Worm (Caenorhabditis elegans): ENCODE data around the gene F42D1.4.

The F42D1.4 gene

DNA sequence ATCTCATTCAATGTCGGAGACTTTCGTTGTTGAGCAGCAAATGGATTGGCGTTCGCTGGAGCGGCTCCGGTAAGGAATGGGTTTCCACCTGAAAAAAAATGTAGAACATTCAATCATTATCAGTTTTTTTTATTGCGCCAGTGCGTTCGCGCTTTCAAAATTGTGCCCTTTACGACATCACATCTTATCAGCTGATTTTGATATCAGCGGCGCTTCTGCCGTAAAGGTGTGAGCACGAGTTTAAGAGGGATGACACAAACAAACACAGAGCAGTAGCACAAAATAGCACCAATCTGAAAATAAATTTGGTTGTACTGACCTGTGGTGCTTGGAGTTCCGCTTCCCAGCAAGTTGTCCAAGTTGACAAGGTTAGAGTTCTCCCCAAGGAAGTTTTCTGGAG is 9.7 kb downstream of the F42D1.4 start:
- TF ChIP-seq elt-2 (tag; optimal IDR thresholded peaks at IDR 0.05), result peak; percentile 76
- no peak for TF ChIP-seq efl-1 (optimal IDR thresholded peaks at IDR 0.05)
- TF ChIP-seq efl-1 (GFP tag; optimal IDR thresholded peaks at IDR 0.05 in 1 of 2), result peak in 1 of 2 experiments; percentile 85
- TF ChIP-seq mdl-1 (tag; optimal IDR thresholded peaks at IDR 0.05), result no peak

ce11 chrX:14818464-14819259 is 11.6 kb downstream of the F42D1.4 start, which contains the start of gene epn-1:
epn-1 (minus strand) TSS chrX:14818514.
- TF ChIP-seq lin-13 (GFP tag; optimal IDR thresholded peaks at IDR 0.05), result peak; percentile 93
- TF ChIP-seq tlp-1 (tag; optimal IDR thresholded peaks at IDR 0.05), result no peak
- TF ChIP-seq snu-23 (GFP tag; optimal IDR thresholded peaks at IDR 0.05), result peak; percentile 99
- TF ChIP-seq ceh-90 (tag; optimal IDR thresholded peaks at IDR 0.05), result peak; percentile 27
- peak; percentile 82 for TF ChIP-seq unc-130 (tag; optimal IDR thresholded peaks at IDR 0.05)
- TF ChIP-seq elt-2 (tag; optimal IDR thresholded peaks at IDR 0.05), result peak; percentile 95
- peak; percentile 100 for TF ChIP-seq lin-14 (GFP tag; optimal IDR thresholded peaks at IDR 0.05)
- TF ChIP-seq aly-2 (tag; optimal IDR thresholded peaks at IDR 0.05), result no peak
- TF ChIP-seq unc-86 (tag; optimal IDR thresholded peaks at IDR 0.05), result peak; percentile 99
- peak; percentile 94 for TF ChIP-seq xbp-1 (tag; optimal IDR thresholded peaks at IDR 0.05)
- peak; percentile 96 for TF ChIP-seq sox-4 (tag; optimal IDR thresholded peaks at IDR 0.05)
- TF ChIP-seq jun-1 (tag; optimal IDR thresholded peaks at IDR 0.05), result peak; percentile 95
- peak; percentile 45 for TF ChIP-seq nhr-76 (tag; optimal IDR thresholded peaks at IDR 0.05)
- peak; percentile 74 for TF ChIP-seq snpc-4 (tag; optimal IDR thresholded peaks at IDR 0.05)
- TF ChIP-seq ceh-88 (GFP tag; IDR thresholded peaks at IDR 0.05), result peak; percentile 98
- peak; percentile 83 for TF ChIP-seq lin-39 (tag; optimal IDR thresholded peaks at IDR 0.05)
- TF ChIP-seq dpl-1 (GFP tag; optimal IDR thresholded peaks at IDR 0.05), result peak; percentile 66 to 74 (median 67)
- TF ChIP-seq irx-1 (tag; optimal IDR thresholded peaks at IDR 0.05), result peak; percentile 94
- TF ChIP-seq tbx-2 (tag; optimal IDR thresholded peaks at IDR 0.05), result peak; percentile 99
- TF ChIP-seq ama-1 (optimal IDR thresholded peaks at IDR 0.05), result no peak
- TF ChIP-seq C16A3.4 (tag; optimal IDR thresholded peaks at IDR 0.05), result peak; percentile 90
- peak; percentile 99 for TF ChIP-seq nhr-47 (tag; optimal IDR thresholded peaks at IDR 0.05)
- TF ChIP-seq nhr-237 (tag; optimal IDR thresholded peaks at IDR 0.05), result peak; percentile 90
- TF ChIP-seq sup-37 (GFP tag; optimal IDR thresholded peaks at IDR 0.05), result peak; percentile 94
- TF ChIP-seq lin-15B (tag; optimal IDR thresholded peaks at IDR 0.05), result peak; percentile 51
- peak; percentile 99 for TF ChIP-seq swsn-7 (tag; optimal IDR thresholded peaks at IDR 0.05)
- TF ChIP-seq C04F5.9 (tag; optimal IDR thresholded peaks at IDR 0.05), result peak; percentile 69
- TF ChIP-seq mef-2 (tag; optimal IDR thresholded peaks at IDR 0.05), result peak; percentile 95
- TF ChIP-seq efl-3 (GFP tag; optimal IDR thresholded peaks at IDR 0.05), result peak; percentile 39
- peak; percentile 26 for TF ChIP-seq F16B12.6 (tag; optimal IDR thresholded peaks at IDR 0.05)
- TF ChIP-seq nhr-20 (tag; optimal IDR thresholded peaks at IDR 0.05), result peak; percentile 100
- peak; percentile 92 to 95 (median 94) for TF ChIP-seq ceh-82 (tag; optimal IDR thresholded peaks at IDR 0.05)
- TF ChIP-seq hlh-17 (GFP tag; optimal IDR thresholded peaks at IDR 0.05; ENCODE audit: borderline replicate concordance), result no peak
- TF ChIP-seq ceh-63 (GFP tag; optimal IDR thresholded peaks at IDR 0.05), result no peak
- TF ChIP-seq nhr-11 (tag; optimal IDR thresholded peaks at IDR 0.05), result peak; percentile 96
- peak; percentile 94 for TF ChIP-seq grh-1 (GFP tag; IDR thresholded peaks at IDR 0.05)
- TF ChIP-seq dsc-1 (tag; optimal IDR thresholded peaks at IDR 0.05), result peak; percentile 98
- peak; percentile 87 for TF ChIP-seq hpl-2 (GFP tag; optimal IDR thresholded peaks at IDR 0.05)
- peak; percentile 94 for TF ChIP-seq ceh-8 (GFP tag; optimal IDR thresholded peaks at IDR 0.05)
- peak; percentile 92 for TF ChIP-seq ztf-4 (tag; optimal IDR thresholded peaks at IDR 0.05)
- peak; percentile 83 for TF ChIP-seq aha-1 (tag; optimal IDR thresholded peaks at IDR 0.05)
- TF ChIP-seq zag-1 (tag; optimal IDR thresholded peaks at IDR 0.05), result peak; percentile 13
- TF ChIP-seq fkh-4 (tag; optimal IDR thresholded peaks at IDR 0.05; ENCODE audit: borderline replicate concordance), result peak; percentile 89
- peak; percentile 99 for TF ChIP-seq fkh-8 (tag; optimal IDR thresholded peaks at IDR 0.05)
- peak; percentile 87 for TF ChIP-seq mep-1 (tag; optimal IDR thresholded peaks at IDR 0.05)
- TF ChIP-seq pax-3 (tag; optimal IDR thresholded peaks at IDR 0.05), result peak; percentile 98
- peak; percentile 27 for TF ChIP-seq nhr-12 (tag; optimal IDR thresholded peaks at IDR 0.05)
- no peak for TF ChIP-seq pqm-1 (tag; optimal IDR thresholded peaks at IDR 0.05)
